Fruit fly (Drosophila melanogaster): ENCODE results near the gene CG33116.

Gene CG33116

dm6 chr2L:19546869-19547710 is 13.8 kb downstream of the CG33116 start, which contains the start of gene CG10337 (continued):
- no peak for TF ChIP-seq croc (GFP tag; conservative IDR thresholded peaks at IDR 0.05)
- TF ChIP-seq chif (GFP tag; optimal IDR thresholded peaks at IDR 0.05), result no peak
- TF ChIP-seq ab (GFP tag; optimal IDR thresholded peaks at IDR 0.05), result no peak
- TF ChIP-seq Mrtf (GFP tag; IDR thresholded peaks at IDR 0.05), result no peak
- no peak for TF ChIP-seq fd3F (GFP tag; optimal IDR thresholded peaks at IDR 0.05)
- no peak for TF ChIP-seq CG11093 (GFP tag; IDR thresholded peaks at IDR 0.05)
- TF ChIP-seq sisA (GFP tag; IDR thresholded peaks at IDR 0.05), result no peak
- no peak for TF ChIP-seq ham (GFP tag; IDR thresholded peaks at IDR 0.05)
- TF ChIP-seq Elba2 (GFP tag; optimal IDR thresholded peaks at IDR 0.05), result no peak
- TF ChIP-seq CG17802 (tag; optimal IDR thresholded peaks at IDR 0.05), result no peak
- no peak for TF ChIP-seq CG18476 (GFP tag; optimal IDR thresholded peaks at IDR 0.05)
- peak; percentile 33 for TF ChIP-seq dmrt99B (tag; optimal IDR thresholded peaks at IDR 0.05)
- TF ChIP-seq pnt (GFP tag; optimal IDR thresholded peaks at IDR 0.05), result peak; percentile 1
- TF ChIP-seq CG8924 (tag; optimal IDR thresholded peaks at IDR 0.05), result peak; percentile 58
- peak; percentile 61 for TF ChIP-seq nau (GFP tag; optimal IDR thresholded peaks at IDR 0.05)
- TF ChIP-seq CG5245 (GFP tag; optimal IDR thresholded peaks at IDR 0.05), result no peak
- TF ChIP-seq CG14860 (GFP tag; IDR thresholded peaks at IDR 0.05; ENCODE audit: partially characterized antibody), result no peak
- TF ChIP-seq zfh1 (GFP tag; IDR thresholded peaks at IDR 0.05), result no peak
- TF ChIP-seq CG6689 (GFP tag; IDR thresholded peaks at IDR 0.05), result peak; percentile 5
- no peak for TF ChIP-seq NFAT (GFP tag; IDR thresholded peaks at IDR 0.05)
- TF ChIP-seq NfI (GFP tag; optimal IDR thresholded peaks at IDR 0.05), result peak; percentile 22
- 0 out of 2 replicates have a peak, but pooled peaks have one; percentile 39 for TF ChIP-seq wdn (GFP tag; IDR thresholded peaks at IDR 0.05)
- no peak for TF ChIP-seq CG4360 (GFP tag; IDR thresholded peaks at IDR 0.05)
- TF ChIP-seq CG17568 (GFP tag; optimal IDR thresholded peaks at IDR 0.05), result peak; percentile 28
- peak; percentile 79 for TF ChIP-seq nom (GFP tag; optimal IDR thresholded peaks at IDR 0.05)
- peak; percentile 51; the same call in 1 of the 3 replicates for TF ChIP-seq Dbx (GFP tag; IDR thresholded peaks at IDR 0.05)
- TF ChIP-seq CG1602 (GFP tag; optimal IDR thresholded peaks at IDR 0.05), result peak; percentile 6
- peak; percentile 24 for TF ChIP-seq Xbp1 (GFP tag; optimal IDR thresholded peaks at IDR 0.05)
- TF ChIP-seq CTCF (GFP tag; optimal IDR thresholded peaks at IDR 0.05), result no peak
- TF ChIP-seq Nf-YA (GFP tag; IDR thresholded peaks at IDR 0.05), result 0 out of 2 replicates have a peak, but pooled peaks have one; percentile 31
- TF ChIP-seq dimm (GFP tag; IDR thresholded peaks at IDR 0.05), result no peak
- peak; percentile 16 for TF ChIP-seq Hsf (GFP tag; optimal IDR thresholded peaks at IDR 0.05)
- TF ChIP-seq CG11085 (GFP tag; IDR thresholded peaks at IDR 0.05), result 0 out of 2 replicates have a peak, but pooled peaks have one; percentile 26
- TF ChIP-seq CG10654 (GFP tag; optimal IDR thresholded peaks at IDR 0.05), result peak; percentile 11
- no peak for TF ChIP-seq CkIIα-i1 (GFP tag; IDR thresholded peaks at IDR 0.05)
- no peak for TF ChIP-seq CG5953 (GFP tag; IDR thresholded peaks at IDR 0.05)
- peak; percentile 67 for TF ChIP-seq odd (GFP tag; optimal IDR thresholded peaks at IDR 0.05)
- no peak for TF ChIP-seq dmrt11E (tag; optimal IDR thresholded peaks at IDR 0.05)
- TF ChIP-seq tio (GFP tag; optimal IDR thresholded peaks at IDR 0.05), result no peak
- no peak for TF ChIP-seq esg (GFP tag; conservative IDR thresholded peaks at IDR 0.05)
- TF ChIP-seq CG17361 (GFP tag; IDR thresholded peaks at IDR 0.05), result peak; percentile 30; the same call in 1 of the 3 replicates
- peak; percentile 30; the same call in 1 of the 2 replicates for TF ChIP-seq E2f2 (GFP tag; IDR thresholded peaks at IDR 0.05)
- TF ChIP-seq CG7372 (GFP tag; IDR thresholded peaks at IDR 0.05), result no peak
- TF ChIP-seq CG10321 (GFP tag; IDR thresholded peaks at IDR 0.05), result no peak
- TF ChIP-seq CG9437 (GFP tag; optimal IDR thresholded peaks at IDR 0.05), result peak; percentile 89
- TF ChIP-seq CG30431 (GFP tag; optimal IDR thresholded peaks at IDR 0.05), result no peak
- TF ChIP-seq CG15514 (GFP tag; optimal IDR thresholded peaks at IDR 0.05), result peak; percentile 53
- TF ChIP-seq ash1 (GFP tag; optimal IDR thresholded peaks at IDR 0.05), result no peak
- TF ChIP-seq CG6175 (GFP tag; IDR thresholded peaks at IDR 0.05), result peak; percentile 39; the same call in 1 of the 3 replicates
- TF ChIP-seq Ada2b (GFP tag; IDR thresholded peaks at IDR 0.05), result peak; percentile 55
